Worm (Caenorhabditis elegans) whole organism, late embryonic: ENCODE measurements around the gene lin-56.

Experiments used
- C38D4.7 ChIP-seq: fragments of 200-800 bp; sonication (Bioruptor generic); optimal IDR thresholded peaks from 2 replicates; lab custom pipeline; 2018; ENCODE audit warnings: mild to moderate bottlenecking, missing genetic modification characterization, moderate library complexity, missing compliant biosample characterization
- F13H6.1 ChIP-seq: sonication (generic microtip); optimal IDR thresholded peaks from 2 replicates; lab custom pipeline; 2016; ENCODE audit warnings: missing genetic modification characterization, missing compliant biosample characterization
- K09A11.1 ChIP-seq: sonication (generic microtip); optimal IDR thresholded peaks from 2 replicates; lab custom pipeline; 2017; ENCODE audit warnings: antibody characterized with exemption, mild to moderate bottlenecking, missing genetic modification characterization, missing compliant biosample characterization; ENCODE audit not compliant: insufficient read depth
- Y22D7AL.16 ChIP-seq: sonication (generic microtip); optimal IDR thresholded peaks from 2 replicates; lab custom pipeline; 2016; ENCODE audit warnings: missing genetic modification characterization, missing compliant biosample characterization
- ahr-1 ChIP-seq: sonication (generic microtip); optimal IDR thresholded peaks from 2 replicates; lab custom pipeline; 2016; ENCODE audit warnings: missing genetic modification characterization, missing compliant biosample characterization
- ceh-18 ChIP-seq: sonication (generic microtip); optimal IDR thresholded peaks from 2 replicates; lab custom pipeline; 2016; ENCODE audit warnings: missing genetic modification characterization, missing compliant biosample characterization
- ceh-19 ChIP-seq: fragments of 200-800 bp; sonication (Bioruptor generic); optimal IDR thresholded peaks from 2 replicates; lab custom pipeline; 2018; ENCODE audit warnings: mild to moderate bottlenecking, missing genetic modification characterization, missing compliant biosample characterization
- ceh-2 ChIP-seq: sonication (generic microtip); optimal IDR thresholded peaks from 2 replicates; lab custom pipeline; 2016; ENCODE audit warnings: missing genotype, missing genetic modification characterization, missing compliant biosample characterization
- ceh-24 ChIP-seq: sonication (generic microtip); optimal IDR thresholded peaks from 2 replicates; lab custom pipeline; 2016; ENCODE audit warnings: mild to moderate bottlenecking, missing genetic modification characterization, missing compliant biosample characterization
- ceh-31 ChIP-seq: sonication (generic microtip); optimal IDR thresholded peaks from 2 replicates; lab custom pipeline; 2016; ENCODE audit warnings: missing genetic modification characterization, missing compliant biosample characterization
- ceh-34 ChIP-seq: sonication (generic microtip); optimal IDR thresholded peaks from 2 replicates; lab custom pipeline; 2016; ENCODE audit warnings: mild to moderate bottlenecking, missing genetic modification characterization, missing compliant biosample characterization
- ceh-45 ChIP-seq: fragments of 200-800 bp; sonication (Bioruptor generic); IDR thresholded peaks from 2 replicates; pipeline ENCODE4 v1.3.6; 2022; ENCODE audit warnings: missing genetic modification reagents, missing genetic modification characterization, missing compliant biosample characterization
- ceh-48 ChIP-seq: sonication (generic microtip); optimal IDR thresholded peaks from 2 replicates; lab custom pipeline; 2016; ENCODE audit warnings: missing genetic modification characterization, inconsistent platforms, missing compliant biosample characterization
- ceh-6 ChIP-seq: fragments of 200-800 bp; sonication (Bioruptor generic); optimal IDR thresholded peaks from 2 replicates; lab custom pipeline; 2018; ENCODE audit warnings: mild to moderate bottlenecking, missing genetic modification characterization, missing compliant biosample characterization
- ceh-9 ChIP-seq: sonication (generic microtip); optimal IDR thresholded peaks from 2 replicates; lab custom pipeline; 2016; ENCODE audit warnings: mild to moderate bottlenecking, missing genetic modification characterization, inconsistent platforms, missing compliant biosample characterization
- che-1 ChIP-seq: sonication (generic microtip); optimal IDR thresholded peaks from 2 replicates; lab custom pipeline; 2016; ENCODE audit warnings: mild to moderate bottlenecking, missing genetic modification characterization, missing compliant biosample characterization
- dmd-4 ChIP-seq: sonication (generic microtip); optimal IDR thresholded peaks from 2 replicates; lab custom pipeline; 2016; ENCODE audit warnings: borderline replicate concordance, missing genetic modification characterization, missing compliant biosample characterization
- dve-1 ChIP-seq: sonication (generic microtip); optimal IDR thresholded peaks from 2 replicates; lab custom pipeline; 2017; ENCODE audit warnings: antibody characterized with exemption, mild to moderate bottlenecking, missing genetic modification characterization, missing compliant biosample characterization
- elt-2 ChIP-seq: sonication (generic microtip); optimal IDR thresholded peaks from 2 replicates; lab custom pipeline; 2016; ENCODE audit warnings: missing genetic modification reagents, missing genetic modification characterization, missing compliant biosample characterization
- ets-4 ChIP-seq: sonication (generic microtip); optimal IDR thresholded peaks from 2 replicates; lab custom pipeline; 2016; ENCODE audit warnings: missing genetic modification characterization, missing compliant biosample characterization
- eyg-1 ChIP-seq: sonication (generic microtip); optimal IDR thresholded peaks from 2 replicates; lab custom pipeline; 2016; ENCODE audit warnings: missing genotype, missing genetic modification characterization, missing compliant biosample characterization
- fax-1 ChIP-seq: sonication (generic microtip); optimal IDR thresholded peaks from 2 replicates; lab custom pipeline; 2016; ENCODE audit warnings: missing genotype, missing genetic modification characterization, missing compliant biosample characterization
- fkh-10 ChIP-seq: fragments of 150-350 bp; optimal IDR thresholded peaks from 2 replicates; lab custom pipeline; 2014; ENCODE audit warnings: missing biosample characterization, missing genetic modification reagents, missing genetic modification characterization
- fkh-6 ChIP-seq: sonication (generic microtip); optimal IDR thresholded peaks from 2 replicates; lab custom pipeline; 2016; ENCODE audit warnings: missing genetic modification characterization, missing compliant biosample characterization
- gmeb-2 ChIP-seq: sonication (generic microtip); optimal IDR thresholded peaks from 2 replicates; lab custom pipeline; 2016; ENCODE audit warnings: missing genetic modification characterization, inconsistent platforms, missing compliant biosample characterization
- hlh-15 ChIP-seq: sonication (generic microtip); optimal IDR thresholded peaks from 2 replicates; lab custom pipeline; 2016; ENCODE audit warnings: missing genetic modification characterization, missing compliant biosample characterization
- hlh-6 ChIP-seq: sonication (generic microtip); optimal IDR thresholded peaks from 2 replicates; lab custom pipeline; 2016; ENCODE audit warnings: missing genotype, missing genetic modification characterization, missing compliant biosample characterization
- hlh-8 ChIP-seq: sonication (generic microtip); optimal IDR thresholded peaks from 2 replicates; lab custom pipeline; 2016; ENCODE audit warnings: missing genotype, missing genetic modification characterization, missing compliant biosample characterization
- lin-11 ChIP-seq: fragments of 200-800 bp; sonication (Bioruptor generic); optimal IDR thresholded peaks from 2 replicates; lab custom pipeline; 2018; ENCODE audit warnings: mild to moderate bottlenecking, missing genetic modification characterization, missing compliant biosample characterization
- madf-2 ChIP-seq: sonication (generic microtip); optimal IDR thresholded peaks from 2 replicates; lab custom pipeline; 2017; ENCODE audit warnings: missing genetic modification characterization, missing compliant biosample characterization
- mec-3 ChIP-seq: sonication (generic microtip); optimal IDR thresholded peaks from 2 replicates; lab custom pipeline; 2016; ENCODE audit warnings: borderline replicate concordance, missing genetic modification characterization, missing compliant biosample characterization
- nfya-1 ChIP-seq: sonication (generic microtip); optimal IDR thresholded peaks from 2 replicates; lab custom pipeline; 2017; ENCODE audit warnings: missing genetic modification characterization, mild to moderate bottlenecking, missing compliant biosample characterization, antibody characterized with exemption, moderate library complexity
- nhr-232 ChIP-seq: sonication (generic microtip); optimal IDR thresholded peaks from 2 replicates; lab custom pipeline; 2016; ENCODE audit warnings: missing genetic modification characterization, missing compliant biosample characterization
- npax-4 ChIP-seq: sonication (generic microtip); optimal IDR thresholded peaks from 2 replicates; lab custom pipeline; 2016; ENCODE audit warnings: missing genetic modification characterization, missing compliant biosample characterization
- odd-2 ChIP-seq: sonication (generic microtip); optimal IDR thresholded peaks from 2 replicates; lab custom pipeline; 2017; ENCODE audit warnings: antibody characterized with exemption, mild to moderate bottlenecking, missing genetic modification characterization, missing compliant biosample characterization
- pat-9 ChIP-seq: fragments of 200-800 bp; sonication (Bioruptor generic); optimal IDR thresholded peaks from 2 replicates; lab custom pipeline; 2018; ENCODE audit warnings: mild to moderate bottlenecking, missing genetic modification characterization, moderate library complexity, missing compliant biosample characterization
- pha-2 ChIP-seq: sonication (generic microtip); optimal IDR thresholded peaks from 2 replicates; lab custom pipeline; 2017; ENCODE audit warnings: mild to moderate bottlenecking, missing genetic modification characterization, missing compliant biosample characterization
- pha-4 ChIP-seq: fragments of 150-350 bp; optimal IDR thresholded peaks from 2 replicates; lab custom pipeline; 2018; ENCODE audit warnings: missing biosample characterization, missing genetic modification reagents, missing genetic modification characterization
- pqm-1 ChIP-seq: sonication (generic microtip); optimal IDR thresholded peaks from 2 replicates; lab custom pipeline; 2016; ENCODE audit warnings: missing genetic modification characterization, missing compliant biosample characterization
- pros-1 ChIP-seq: fragments of 150-350 bp; optimal IDR thresholded peaks from 2 replicates; lab custom pipeline; 2014; ENCODE audit warnings: missing biosample characterization, missing genetic modification reagents, missing genetic modification characterization
- ref-2 ChIP-seq: sonication (generic microtip); optimal IDR thresholded peaks from 2 replicates; lab custom pipeline; 2016; ENCODE audit warnings: missing genetic modification characterization, missing compliant biosample characterization
- rnt-1 ChIP-seq: sonication (generic microtip); optimal IDR thresholded peaks from 2 replicates; lab custom pipeline; 2016; ENCODE audit warnings: missing genetic modification characterization, missing compliant biosample characterization
- sox-2 ChIP-seq: fragments of 200-800 bp; sonication (Bioruptor generic); IDR thresholded peaks from 2 replicates; pipeline ENCODE4 v1.3.6; 2022; ENCODE audit warnings: missing genetic modification reagents, missing genetic modification characterization, missing compliant biosample characterization
- sox-4 ChIP-seq: sonication (generic microtip); optimal IDR thresholded peaks from 2 replicates; lab custom pipeline; 2017; ENCODE audit warnings: mild to moderate bottlenecking, missing genetic modification characterization, inconsistent platforms, missing compliant biosample characterization
- tbx-2 ChIP-seq: sonication (generic microtip); optimal IDR thresholded peaks from 2 replicates; lab custom pipeline; 2016; ENCODE audit warnings: missing genetic modification characterization, missing compliant biosample characterization
- tbx-7 ChIP-seq: sonication (generic microtip); optimal IDR thresholded peaks from 2 replicates; lab custom pipeline; 2016; ENCODE audit warnings: missing genotype, missing genetic modification characterization, missing compliant biosample characterization
- unc-86 ChIP-seq: sonication (generic microtip); optimal IDR thresholded peaks from 2 replicates; lab custom pipeline; 2016; ENCODE audit warnings: missing genetic modification characterization, missing compliant biosample characterization
- zip-5 ChIP-seq: sonication (generic microtip); optimal IDR thresholded peaks from 2 replicates; lab custom pipeline; 2016; ENCODE audit warnings: missing genetic modification characterization, missing compliant biosample characterization
- ztf-16 ChIP-seq: sonication (generic microtip); optimal IDR thresholded peaks from 2 replicates; lab custom pipeline; 2017; ENCODE audit warnings: missing genetic modification characterization, missing compliant biosample characterization

lin-56 gene

DNA sequence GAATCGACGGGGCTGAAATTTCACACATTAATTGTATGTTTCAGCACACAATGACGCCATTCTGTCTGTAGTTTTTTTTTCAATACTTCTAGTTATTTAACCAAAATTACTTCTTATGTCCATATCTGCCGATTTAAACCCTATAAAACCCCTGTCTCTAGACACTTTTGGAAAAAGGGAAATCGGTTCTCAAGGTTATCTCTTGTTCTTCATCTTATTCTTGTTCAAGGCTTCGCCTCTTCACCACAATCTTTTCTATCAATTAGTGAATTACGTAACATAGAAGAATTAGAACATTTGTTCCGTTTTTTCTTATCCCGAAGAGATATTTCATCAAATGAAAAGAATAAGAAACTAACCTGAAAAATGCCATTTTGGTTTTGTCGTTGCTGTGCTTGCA lies 50.9 kb downstream of the lin-56 start:
- TF ChIP-seq fkh-10 (GFP tag; lab: Kevin White, UChicago) = no peak
- TF ChIP-seq ceh-31 (tag; lab: Kevin White, UChicago) = no peak
- no peak for TF ChIP-seq pha-4 (tag; lab: Kevin White, UChicago)
- TF ChIP-seq ceh-9 (tag; lab: Kevin White, UChicago) = no peak
- no peak for TF ChIP-seq tbx-7
- TF ChIP-seq ceh-48 (tag; lab: Kevin White, UChicago) = no peak
- no peak for TF ChIP-seq che-1
- TF ChIP-seq ceh-34 (tag; lab: Kevin White, UChicago) = no peak
- TF ChIP-seq fkh-6 (tag; lab: Kevin White, UChicago) = no peak
- no peak for TF ChIP-seq gmeb-2
- TF ChIP-seq madf-2 (tag; lab: Kevin White, UChicago) = no peak
- no peak for TF ChIP-seq ztf-16 (tag; lab: Kevin White, UChicago)

DNA sequence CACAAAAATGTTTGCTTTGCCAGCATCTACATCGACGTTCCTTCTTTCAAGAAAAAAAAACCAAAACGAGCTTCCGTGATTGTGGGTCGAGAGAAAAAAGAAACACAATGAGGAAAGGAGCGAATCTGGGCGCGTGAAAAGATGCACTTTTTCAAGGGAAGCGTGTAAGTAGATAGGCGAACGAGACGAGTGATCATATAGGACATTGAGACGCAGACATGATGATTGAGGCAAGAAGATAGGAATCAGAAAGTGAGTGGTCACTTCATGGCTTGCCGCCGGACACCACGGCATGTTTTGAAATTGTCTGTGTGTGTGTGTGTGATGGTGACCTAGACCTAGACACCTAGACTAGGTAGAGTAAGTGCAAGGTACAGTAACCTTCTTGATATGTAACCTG lies 51.8 kb downstream of the lin-56 start:
- peak; percentile 25 for TF ChIP-seq nfya-1 (tag; lab: Kevin White, UChicago)
- no peak for TF ChIP-seq ceh-45 (GFP tag; lab: Robert Waterston, UW)
- TF ChIP-seq tbx-2 (tag; lab: Kevin White, UChicago) = no peak
- no peak for TF ChIP-seq lin-11
- no peak for TF ChIP-seq ref-2 (tag; lab: Kevin White, UChicago)
- no peak for TF ChIP-seq hlh-8 (tag; lab: Kevin White, UChicago)
- no peak for TF ChIP-seq nhr-232
- no peak for TF ChIP-seq odd-2 (tag; lab: Kevin White, UChicago)
- TF ChIP-seq unc-86 (tag; lab: Kevin White, UChicago) = no peak
- peak; percentile 3 for TF ChIP-seq F13H6.1
- TF ChIP-seq tbx-7 = no peak
- TF ChIP-seq dve-1 (tag; lab: Kevin White, UChicago) = no peak
- no peak for TF ChIP-seq K09A11.1 (tag; lab: Kevin White, UChicago)
- TF ChIP-seq pat-9 (tag; lab: Kevin White, UChicago) = no peak
- no peak for TF ChIP-seq ceh-48 (tag; lab: Kevin White, UChicago)
- no peak for TF ChIP-seq C38D4.7 (GFP tag; lab: Kevin White, UChicago)
- TF ChIP-seq npax-4 (tag; lab: Kevin White, UChicago) = no peak
- peak; percentile 44 for TF ChIP-seq rnt-1 (tag; lab: Kevin White, UChicago)
- TF ChIP-seq ceh-18 = peak; percentile 22
- TF ChIP-seq hlh-6 (tag; lab: Kevin White, UChicago) = no peak
- no peak for TF ChIP-seq ceh-6 (GFP tag; lab: Kevin White, UChicago)
- no peak for TF ChIP-seq mec-3
- TF ChIP-seq sox-4 (tag; lab: Kevin White, UChicago) = no peak
- TF ChIP-seq ceh-2 (tag; lab: Kevin White, UChicago) = no peak
- TF ChIP-seq fax-1 (tag; lab: Kevin White, UChicago) = no peak
- TF ChIP-seq eyg-1 (tag; lab: Kevin White, UChicago) = no peak
- TF ChIP-seq ceh-9 (tag; lab: Kevin White, UChicago) = no peak
- TF ChIP-seq madf-2 (tag; lab: Kevin White, UChicago) = no peak
- TF ChIP-seq Y22D7AL.16 (tag; lab: Kevin White, UChicago) = no peak
- no peak for TF ChIP-seq pqm-1 (tag; lab: Kevin White, UChicago)
- no peak for TF ChIP-seq ahr-1
- TF ChIP-seq elt-2 = no peak
- no peak for TF ChIP-seq ets-4 (tag; lab: Kevin White, UChicago)
- TF ChIP-seq dmd-4 (tag; lab: Kevin White, UChicago) = no peak
- TF ChIP-seq ceh-24 = no peak
- TF ChIP-seq sox-2 (GFP tag; lab: Robert Waterston, UW) = no peak
- TF ChIP-seq pros-1 (tag; lab: Kevin White, UChicago) = no peak
- no peak for TF ChIP-seq hlh-15 (tag; lab: Kevin White, UChicago)
- no peak for TF ChIP-seq ceh-19 (GFP tag; lab: Kevin White, UChicago)
- no peak for TF ChIP-seq zip-5 (tag; lab: Kevin White, UChicago)
- peak; percentile 28 for TF ChIP-seq ceh-31 (tag; lab: Kevin White, UChicago)
- TF ChIP-seq pha-2 = no peak
